Fruit fly (Drosophila melanogaster) whole organism, wandering third instar larva: Measurements from ENCODE around the gene Dad1.

Source experiments
- CG32264 ChIP-seq: fragments of 200-800 bp; sonication (Bioruptor generic); optimal IDR thresholded peaks from 2 replicates; lab custom pipeline; 2016; ENCODE audit warnings: missing biosample characterization, missing genetic modification characterization
- CG9705 ChIP-seq: fragments of 200-800 bp; sonication (Bioruptor generic); optimal IDR thresholded peaks from 2 replicates; lab custom pipeline; 2018; ENCODE audit warnings: missing biosample characterization, mild to moderate bottlenecking, missing genetic modification characterization
- CrebA ChIP-seq: fragments of 200-800 bp; sonication (Bioruptor generic); optimal IDR thresholded peaks from 2 replicates; lab custom pipeline; 2016; ENCODE audit warnings: missing biosample characterization, mild to moderate bottlenecking, missing genetic modification characterization, borderline replicate concordance
- Dfd ChIP-seq: fragments of >200 bp; optimal IDR thresholded peaks from 2 replicates; lab custom pipeline; 2017; ENCODE audit warnings: missing biosample characterization, missing genetic modification characterization
- Dif ChIP-seq: fragments of 200-275, 200-300 bp; sonication (Bioruptor generic); optimal IDR thresholded peaks from 2 replicates; lab custom pipeline; 2018; ENCODE audit warnings: missing biosample characterization, missing genetic modification characterization; ENCODE audit not compliant: partially characterized antibody
- GATAd ChIP-seq: sonication (Bioruptor generic); optimal IDR thresholded peaks from 2 replicates; lab custom pipeline; 2016; ENCODE audit warnings: missing biosample characterization, missing genetic modification characterization
- HLH106 ChIP-seq: fragments of 200-800 bp; optimal IDR thresholded peaks from 3 replicates; lab custom pipeline; 2019; ENCODE audit warnings: missing biosample characterization, mild to moderate bottlenecking, missing genetic modification characterization, moderate library complexity
- Hnf4 ChIP-seq: fragments of 200-800 bp; sonication (Bioruptor generic); optimal IDR thresholded peaks from 2 replicates; lab custom pipeline; 2016; ENCODE audit warnings: missing biosample characterization, mild to moderate bottlenecking, missing genetic modification characterization
- Hr78 ChIP-seq: fragments of >200 bp; optimal IDR thresholded peaks from 2 replicates; lab custom pipeline; 2017; ENCODE audit warnings: missing biosample characterization, missing genetic modification characterization
- Hr83 ChIP-seq: fragments of 200-300 bp; sonication (Bioruptor generic); optimal IDR thresholded peaks from 2 replicates; lab custom pipeline; 2016; ENCODE audit warnings: missing biosample characterization, mild to moderate bottlenecking, missing genetic modification characterization, moderate library complexity; ENCODE audit not compliant: poor library complexity, severe bottlenecking
- Jra ChIP-seq: sonication (Bioruptor generic); optimal IDR thresholded peaks from 2 replicates; lab custom pipeline; 2016; ENCODE audit warnings: missing biosample characterization, missing genetic modification characterization
- Mio ChIP-seq: sonication (Bioruptor generic); optimal IDR thresholded peaks from 2 replicates; lab custom pipeline; 2016; ENCODE audit warnings: missing biosample characterization, missing genetic modification characterization
- Myc ChIP-seq: fragments of >200 bp; optimal IDR thresholded peaks from 2 replicates; lab custom pipeline; 2017
- N ChIP-seq: fragments of >200 bp; optimal IDR thresholded peaks from 2 replicates; lab custom pipeline; 2018; ENCODE audit warnings: missing biosample characterization, missing external identifiers, missing genetic modification characterization
- OdsH ChIP-seq: fragments of 200-800 bp; sonication (Bioruptor generic); optimal IDR thresholded peaks from 2 replicates; lab custom pipeline; 2016; ENCODE audit warnings: missing biosample characterization, mild to moderate bottlenecking, missing genetic modification characterization
- Rel ChIP-seq, 2 experiments: fragments of 200-800 bp; sonication (Bioruptor generic) in 1 of 2; optimal IDR thresholded peaks; 2 replicates in 1 of 2; 3 replicates in 1 of 2; lab custom pipeline; 2016 to 2019; ENCODE audit warnings: mild to moderate bottlenecking in 2 of 2, missing biosample characterization in 2 of 2, missing genetic modification characterization in 2 of 2, moderate library complexity in 1 of 2
- Sp1 ChIP-seq: fragments of 200-800 bp; sonication (Bioruptor generic); optimal IDR thresholded peaks from 3 replicates; lab custom pipeline; 2019; ENCODE audit warnings: missing biosample characterization, mild to moderate bottlenecking, missing genetic modification characterization, moderate library complexity
- Vsx2 ChIP-seq: fragments of 200-300, 225-300 bp; sonication (Bioruptor generic); optimal IDR thresholded peaks from 2 replicates; lab custom pipeline; 2018; ENCODE audit warnings: missing biosample characterization, missing genetic modification characterization; ENCODE audit not compliant: partially characterized antibody
- br ChIP-seq: fragments of 200-800 bp; sonication (Bioruptor generic); optimal IDR thresholded peaks from 2 replicates; lab custom pipeline; 2016; ENCODE audit warnings: missing biosample characterization, missing genetic modification characterization
- brk ChIP-seq: fragments of 200-800 bp; sonication (Bioruptor generic); optimal IDR thresholded peaks from 2 replicates; lab custom pipeline; 2016; ENCODE audit warnings: missing biosample characterization, mild to moderate bottlenecking, missing genetic modification characterization
- dl ChIP-seq, 2 experiments: fragments of 175-275, 200-275 bp in 1 of 2; fragments of 200-275 bp in 1 of 2; sonication (Bioruptor generic); optimal IDR thresholded peaks; lab custom pipeline; 2018; ENCODE audit warnings: mild to moderate bottlenecking in 2 of 2, missing biosample characterization in 2 of 2, missing genetic modification characterization in 2 of 2, moderate library complexity in 2 of 2; ENCODE audit not compliant: partially characterized antibody in 2 of 2, insufficient read depth in 1 of 2
- dmrt93B ChIP-seq: fragments of 200-800 bp; sonication (Bioruptor generic); optimal IDR thresholded peaks from 2 replicates; lab custom pipeline; 2018; ENCODE audit warnings: missing biosample characterization, mild to moderate bottlenecking, missing genetic modification characterization
- dsf ChIP-seq: sonication (Bioruptor generic); optimal IDR thresholded peaks from 2 replicates; lab custom pipeline; 2016; ENCODE audit warnings: missing biosample characterization, missing genetic modification characterization, borderline replicate concordance
- ey ChIP-seq: fragments of 200-800 bp; sonication (Bioruptor generic); optimal IDR thresholded peaks from 2 replicates; lab custom pipeline; 2016; ENCODE audit warnings: missing biosample characterization, missing genetic modification characterization
- foxo ChIP-seq, 2 experiments: fragments of 200-800 bp; sonication (Bioruptor generic); optimal IDR thresholded peaks; 2 replicates in 1 of 2; 3 replicates in 1 of 2; lab custom pipeline; 2016 to 2017; ENCODE audit warnings: missing biosample characterization in 2 of 2, missing genetic modification characterization in 2 of 2
- fru ChIP-seq: fragments of 200-800 bp; sonication (Bioruptor generic); optimal IDR thresholded peaks from 3 replicates; lab custom pipeline; 2016; ENCODE audit warnings: missing biosample characterization, mild to moderate bottlenecking, missing genetic modification characterization
- h ChIP-seq: fragments of 200-800 bp; sonication (Bioruptor generic); optimal IDR thresholded peaks from 3 replicates; lab custom pipeline; 2016; ENCODE audit warnings: missing biosample characterization, mild to moderate bottlenecking, missing genetic modification characterization
- jim ChIP-seq: fragments of 175-275, 200-325 bp; sonication (Bioruptor generic); optimal IDR thresholded peaks from 2 replicates; lab custom pipeline; 2016; ENCODE audit warnings: missing biosample characterization, mild to moderate bottlenecking, missing genetic modification characterization
- lola ChIP-seq: fragments of >200 bp; optimal IDR thresholded peaks from 2 replicates; lab custom pipeline; 2017; ENCODE audit warnings: missing biosample characterization, missing genetic modification characterization
- pan ChIP-seq: fragments of >200 bp; optimal IDR thresholded peaks from 2 replicates; lab custom pipeline; 2017
- psq ChIP-seq: fragments of 200-800 bp; sonication (Bioruptor generic); optimal IDR thresholded peaks from 3 replicates; lab custom pipeline; 2017; ENCODE audit warnings: missing biosample characterization, mild to moderate bottlenecking, missing genetic modification characterization, moderate library complexity
- rgr ChIP-seq: fragments of 200-800 bp; sonication (Bioruptor generic); optimal IDR thresholded peaks from 3 replicates; lab custom pipeline; 2016; ENCODE audit warnings: missing biosample characterization, mild to moderate bottlenecking, missing genetic modification characterization
- sage ChIP-seq: fragments of 200-800 bp; sonication (Bioruptor generic); optimal IDR thresholded peaks from 2 replicates; lab custom pipeline; 2016; ENCODE audit warnings: missing biosample characterization, mild to moderate bottlenecking, missing genetic modification characterization
- sv ChIP-seq: fragments of 200-800 bp; sonication (Bioruptor generic); optimal IDR thresholded peaks from 3 replicates; lab custom pipeline; 2016; ENCODE audit warnings: missing biosample characterization, missing genetic modification characterization
- tai ChIP-seq: sonication (Bioruptor generic); optimal IDR thresholded peaks from 2 replicates; lab custom pipeline; 2016; ENCODE audit warnings: missing biosample characterization, missing genetic modification characterization
- usp ChIP-seq: fragments of >200 bp; optimal IDR thresholded peaks from 2 replicates; lab custom pipeline; 2017; ENCODE audit warnings: missing biosample characterization, missing genetic modification characterization
- woc ChIP-seq: sonication (Bioruptor generic); optimal IDR thresholded peaks from 2 replicates; lab custom pipeline; 2016; ENCODE audit warnings: missing biosample characterization, mild to moderate bottlenecking, missing genetic modification characterization

Dad1 gene

DNA sequence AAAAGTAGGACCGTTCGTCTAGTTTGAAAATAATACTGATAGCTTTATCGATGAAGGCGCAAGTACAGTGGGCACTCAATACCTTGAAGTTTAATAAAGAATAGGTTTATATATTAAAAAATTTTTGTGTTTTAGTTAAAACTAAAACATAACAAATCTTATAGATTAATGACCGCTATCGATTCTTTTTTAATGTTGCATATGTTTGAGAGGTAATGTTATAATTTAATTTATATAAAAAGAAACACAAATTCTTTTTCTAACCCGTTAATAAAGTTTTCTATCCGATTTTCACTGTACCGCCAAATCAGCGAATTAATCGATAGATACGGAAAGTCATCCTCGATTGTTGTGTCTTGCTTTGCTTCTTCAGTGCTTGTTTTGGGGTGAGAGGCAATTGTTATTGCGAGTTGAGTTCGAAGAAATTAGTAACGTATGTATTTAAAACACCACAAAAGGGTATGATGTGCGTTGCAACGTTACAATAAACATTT, at the start of gene Dad1, which contains the start of gene CG13384:
TSS of gene Dad1 (minus strand) at position 30 of the 494 bp plus-strand sequence.
TSS of gene CG13384 (plus strand) at position 348 of the 494 bp plus-strand sequence.
- TF ChIP-seq Sp1 (GFP tag; lab: Kevin White, UChicago) (peak; percentile 96), brk (GFP tag; lab: Kevin White, UChicago) (peak; percentile 94), rgr (GFP tag; lab: Kevin White, UChicago) (peak; percentile 93), h (GFP tag; lab: Kevin White, UChicago) (peak; percentile 94), GATAd (GFP tag; lab: Kevin White, UChicago) (peak; percentile 65), dl (GFP tag; optimal IDR thresholded peaks at IDR 0.05; lab: Kevin White, UChicago; ENCODE audit: insufficient read depth in 1 of 2, partially characterized antibody in 2 of 2) (no peak), ey (GFP tag; lab: Kevin White, UChicago) (peak; percentile 82), Jra (GFP tag; lab: Kevin White, UChicago) (peak; percentile 84), Dif (GFP tag; lab: Kevin White, UChicago) (no peak), pan (no peak), CG32264 (peak; percentile 32), Hr83 (GFP tag; lab: Kevin White, UChicago) (peak; percentile 28), woc (GFP tag; lab: Kevin White, UChicago) (peak; percentile 92), OdsH (GFP tag; lab: Kevin White, UChicago) (peak; percentile 94), usp (GFP tag; lab: Kevin White, UChicago) (no peak), dmrt93B (GFP tag; lab: Kevin White, UChicago) (peak; percentile 90), Myc (lab: Kevin White, UChicago) (no peak), lola (no peak), Rel (GFP tag; optimal IDR thresholded peaks at IDR 0.05; lab: Kevin White, UChicago) (peak; percentile 70), Rel (tag; optimal IDR thresholded peaks at IDR 0.05; lab: Kevin White, UChicago) (peak; percentile 85), CG9705 (peak; percentile 90), Hr78 (GFP tag; lab: Kevin White, UChicago) (no peak), N (GFP tag; lab: Kevin White, UChicago) (no peak), Hnf4 (GFP tag; lab: Kevin White, UChicago) (peak; percentile 85), foxo (GFP tag; optimal IDR thresholded peaks at IDR 0.05; lab: Kevin White, UChicago) (peak in 1 of 2 experiments; percentile 95), Dfd (no peak), sage (GFP tag; lab: Kevin White, UChicago) (peak; percentile 83), Mio (GFP tag; lab: Kevin White, UChicago) (peak; percentile 42), sv (GFP tag; lab: Kevin White, UChicago) (peak; percentile 88), CrebA (GFP tag; lab: Kevin White, UChicago) (no peak), Vsx2 (GFP tag; lab: Kevin White, UChicago) (no peak), psq (GFP tag; lab: Kevin White, UChicago) (peak; percentile 93), fru (GFP tag; lab: Kevin White, UChicago) (peak; percentile 92), br (GFP tag; lab: Kevin White, UChicago) (peak; percentile 82), HLH106 (tag; lab: Kevin White, UChicago) (peak; percentile 97), dsf (GFP tag; lab: Kevin White, UChicago) (peak; percentile 82), tai (GFP tag; lab: Kevin White, UChicago) (peak; percentile 90)
- TF ChIP-seq, all 38 proteins: peak for 25

dm6 chr2L:8433512-8433911, 49.6 kb upstream of the Dad1 start, which contains the start of gene grk:
Gene grk, minus strand, starts transcription at chr2L:8433598.
- TF ChIP-seq Dfd = no peak
- no peak for TF ChIP-seq Hr78 (GFP tag; lab: Kevin White, UChicago)
- TF ChIP-seq jim (GFP tag; lab: Kevin White, UChicago) = no peak
- peak; percentile 22 for TF ChIP-seq Dif (GFP tag; lab: Kevin White, UChicago)
- TF ChIP-seq Sp1 (GFP tag; lab: Kevin White, UChicago) = no peak
- no peak for TF ChIP-seq Rel (GFP tag; optimal IDR thresholded peaks at IDR 0.05; lab: Kevin White, UChicago)
- no peak for TF ChIP-seq Rel (tag; optimal IDR thresholded peaks at IDR 0.05; lab: Kevin White, UChicago)
